Worm (Caenorhabditis elegans) whole organism, young adult: ENCODE data around the gene K03B8.14.

ENCODE experiments used
- B0019.2 ChIP-seq: fragments of 200-800 bp; sonication (Bioruptor generic); conservative IDR thresholded peaks from 2 replicates; pipeline ENCODE4 v1.3.6; 2022; ENCODE audit warnings: missing genetic modification reagents, missing genetic modification characterization, missing compliant biosample characterization
- B0261.1 ChIP-seq: sonication (generic microtip); optimal IDR thresholded peaks from 2 replicates; lab custom pipeline; 2016; ENCODE audit warnings: mild to moderate bottlenecking, missing genetic modification characterization, moderate library complexity, missing compliant biosample characterization
- F33H1.4 ChIP-seq: fragments of 200-800 bp; sonication (Bioruptor generic); IDR thresholded peaks from 2 replicates; pipeline ENCODE4 v1.3.6; 2022; ENCODE audit warnings: missing genetic modification reagents, missing genetic modification characterization, missing compliant biosample characterization
- F49E8.2 ChIP-seq: sonication (generic microtip); optimal IDR thresholded peaks from 3 replicates; lab custom pipeline; 2017; ENCODE audit warnings: missing genetic modification characterization, mild to moderate bottlenecking, missing compliant biosample characterization, antibody characterized with exemption, moderate library complexity; ENCODE audit not compliant: insufficient read depth
- F57A8.1 ChIP-seq: fragments of 200-800 bp; sonication (Bioruptor generic); optimal IDR thresholded peaks from 2 replicates; lab custom pipeline; 2018; ENCODE audit warnings: mild to moderate bottlenecking, missing genetic modification characterization, moderate library complexity, missing compliant biosample characterization
- F57C9.4 ChIP-seq: sonication (generic microtip); optimal IDR thresholded peaks from 2 replicates; lab custom pipeline; 2017; ENCODE audit warnings: mild to moderate bottlenecking, missing genetic modification characterization, missing compliant biosample characterization
- Y95B8A.8 ChIP-seq: fragments of 200-800 bp; sonication (Bioruptor generic); IDR thresholded peaks from 2 replicates; pipeline ENCODE4 v1.3.6; 2022; ENCODE audit warnings: missing genetic modification reagents, missing genetic modification characterization, missing compliant biosample characterization
- ZK185.1 ChIP-seq: sonication (generic microtip); optimal IDR thresholded peaks from 2 replicates; lab custom pipeline; 2016; ENCODE audit warnings: mild to moderate bottlenecking, missing genetic modification characterization, missing compliant biosample characterization; ENCODE audit not compliant: poor library complexity, severe bottlenecking
- ama-1 ChIP-seq, 3 experiments: fragments of 150-350 bp in 1 of 3; sonication (generic microtip) in 2 of 3; optimal IDR thresholded peaks; 2 replicates each; lab custom pipeline; 2014 to 2018; ENCODE audit warnings: missing biosample characterization in 2 of 3, missing genetic modification characterization in 2 of 3, missing genetic modification reagents in 2 of 3
- athp-1 ChIP-seq: sonication (generic microtip); optimal IDR thresholded peaks from 2 replicates; lab custom pipeline; 2017; ENCODE audit warnings: mild to moderate bottlenecking, missing genetic modification characterization, missing compliant biosample characterization
- attf-5 ChIP-seq: fragments of 200-800 bp; sonication (Bioruptor generic); optimal IDR thresholded peaks from 2 replicates; lab custom pipeline; 2018; ENCODE audit warnings: mild to moderate bottlenecking, missing genetic modification characterization, missing compliant biosample characterization
- cebp-1 ChIP-seq, 2 experiments: fragments of 200-800 bp in 1 of 2; sonication (Bioruptor generic) in 1 of 2; sonication (generic microtip) in 1 of 2; IDR thresholded peaks in 1 of 2; optimal IDR thresholded peaks in 1 of 2; 2 replicates each; pipeline versions ENCODE4 v1.3.6 to Lab custom; 2017 to 2022; ENCODE audit warnings: missing compliant biosample characterization in 2 of 2, missing genetic modification characterization in 2 of 2, mild to moderate bottlenecking in 1 of 2, missing genetic modification reagents in 1 of 2, moderate library complexity in 1 of 2
- ceh-100 ChIP-seq: fragments of 200-800 bp; sonication (Bioruptor generic); IDR thresholded peaks from 2 replicates; pipeline ENCODE4 v1.3.6; 2022; ENCODE audit warnings: missing genetic modification reagents, missing genetic modification characterization, missing compliant biosample characterization
- egl-18 ChIP-seq: fragments of 200-800 bp; sonication (Bioruptor generic); IDR thresholded peaks from 2 replicates; pipeline ENCODE4 v1.3.6; 2022; ENCODE audit warnings: missing genetic modification reagents, missing genetic modification characterization, missing compliant biosample characterization
- ekl-4 ChIP-seq: fragments of 200-800 bp; sonication (Bioruptor generic); IDR thresholded peaks from 2 replicates; pipeline ENCODE4 v1.3.6; 2022; ENCODE audit warnings: missing genetic modification reagents, missing genetic modification characterization, missing compliant biosample characterization
- him-1 ChIP-seq: sonication (generic microtip); optimal IDR thresholded peaks from 2 replicates; lab custom pipeline; 2016; ENCODE audit warnings: missing genotype, missing genetic modification reagents, missing genetic modification characterization, missing compliant biosample characterization
- hmg-1.2 ChIP-seq: fragments of 200-800 bp; sonication (Bioruptor generic); IDR thresholded peaks from 2 replicates; pipeline ENCODE4 v1.3.6; 2022; ENCODE audit warnings: missing genetic modification reagents, missing genetic modification characterization, missing compliant biosample characterization
- hrde-1 ChIP-seq: sonication (generic microtip); optimal IDR thresholded peaks from 2 replicates; lab custom pipeline; 2016; ENCODE audit warnings: missing genetic modification characterization, mild to moderate bottlenecking, missing compliant biosample characterization, moderate library complexity, missing genotype, missing genetic modification reagents, borderline replicate concordance
- lag-1 ChIP-seq: fragments of 200-800 bp; sonication (Bioruptor generic); IDR thresholded peaks from 2 replicates; pipeline ENCODE4 v1.3.6; 2022; ENCODE audit warnings: missing genetic modification reagents, missing genetic modification characterization, missing compliant biosample characterization
- let-607 ChIP-seq, 2 experiments: fragments of 200-800 bp in 1 of 2; sonication (Bioruptor generic) in 1 of 2; sonication (generic microtip) in 1 of 2; optimal IDR thresholded peaks; 2 replicates each; lab custom pipeline; 2016 to 2018; ENCODE audit warnings: mild to moderate bottlenecking in 2 of 2, missing compliant biosample characterization in 2 of 2, missing genetic modification characterization in 2 of 2, moderate library complexity in 2 of 2, missing genotype in 1 of 2
- lin-26 ChIP-seq: fragments of 200-800 bp; sonication (Bioruptor generic); IDR thresholded peaks from 2 replicates; pipeline ENCODE4 v1.3.6; 2022; ENCODE audit warnings: missing genetic modification reagents, missing genetic modification characterization, missing compliant biosample characterization
- lin-40 ChIP-seq: sonication (generic microtip); optimal IDR thresholded peaks from 2 replicates; lab custom pipeline; 2016; ENCODE audit warnings: missing genetic modification characterization, mild to moderate bottlenecking, missing compliant biosample characterization, missing genotype, missing genetic modification reagents
- lsl-1 ChIP-seq: fragments of 200-800 bp; sonication (Bioruptor generic); optimal IDR thresholded peaks from 2 replicates; lab custom pipeline; 2018; ENCODE audit warnings: mild to moderate bottlenecking, missing genetic modification characterization, moderate library complexity, missing compliant biosample characterization
- madf-3 ChIP-seq: fragments of 200-800 bp; sonication (Bioruptor generic); IDR thresholded peaks from 2 replicates; pipeline ENCODE4 v1.3.6; 2022; ENCODE audit warnings: missing genetic modification reagents, missing genetic modification characterization, missing compliant biosample characterization
- madf-6 ChIP-seq: fragments of 200-800 bp; sonication (Bioruptor generic); IDR thresholded peaks from 2 replicates; pipeline ENCODE4 v1.3.6; 2022; ENCODE audit warnings: missing genetic modification reagents, missing genetic modification characterization, missing compliant biosample characterization
- nfya-1 ChIP-seq: sonication (generic microtip); optimal IDR thresholded peaks from 2 replicates; lab custom pipeline; 2017; ENCODE audit warnings: antibody characterized with exemption, missing compliant biosample characterization, missing genetic modification characterization, borderline replicate concordance; ENCODE audit not compliant: insufficient read depth
- nfyb-1 ChIP-seq: fragments of 200-800 bp; sonication (Bioruptor generic); IDR thresholded peaks from 2 replicates; pipeline ENCODE4 v1.3.6; 2022; ENCODE audit warnings: missing genetic modification reagents, missing genetic modification characterization, missing compliant biosample characterization
- nhr-179 ChIP-seq: sonication (generic microtip); optimal IDR thresholded peaks from 2 replicates; lab custom pipeline; 2016; ENCODE audit warnings: mild to moderate bottlenecking, missing genetic modification characterization, missing compliant biosample characterization
- nhr-80 ChIP-seq: sonication (generic microtip); optimal IDR thresholded peaks from 2 replicates; lab custom pipeline; 2016; ENCODE audit warnings: missing genetic modification characterization, missing compliant biosample characterization
- pbrm-1 ChIP-seq: fragments of 200-800 bp; sonication (Bioruptor generic); IDR thresholded peaks from 2 replicates; pipeline ENCODE4 v1.3.6; 2022; ENCODE audit warnings: missing genetic modification reagents, missing genetic modification characterization, missing compliant biosample characterization
- pha-4 ChIP-seq: fragments of 150-350 bp; sonication (generic microtip); optimal IDR thresholded peaks from 2 replicates; lab custom pipeline; 2014; ENCODE audit warnings: missing biosample characterization, missing genetic modification reagents, missing genetic modification characterization
- repo-1 ChIP-seq: sonication (generic microtip); optimal IDR thresholded peaks from 2 replicates; lab custom pipeline; 2017; ENCODE audit warnings: mild to moderate bottlenecking, missing genetic modification characterization, missing compliant biosample characterization
- sea-2 ChIP-seq: fragments of 200-800 bp; sonication (Bioruptor generic); IDR thresholded peaks from 2 replicates; pipeline ENCODE4 v1.3.6; 2022; ENCODE audit warnings: missing genetic modification characterization, missing compliant biosample characterization
- snpc-1.1 ChIP-seq: sonication (generic microtip); optimal IDR thresholded peaks from 2 replicates; lab custom pipeline; 2017; ENCODE audit warnings: missing genetic modification characterization, mild to moderate bottlenecking, missing compliant biosample characterization, antibody characterized with exemption, moderate library complexity, missing genotype, missing genetic modification reagents; ENCODE audit not compliant: insufficient read depth
- snpc-3.4 ChIP-seq: sonication (generic microtip); optimal IDR thresholded peaks from 2 replicates; lab custom pipeline; 2017; ENCODE audit warnings: missing genetic modification characterization, mild to moderate bottlenecking, missing compliant biosample characterization, antibody characterized with exemption, moderate library complexity, missing genotype, missing genetic modification reagents
- snpc-4 ChIP-seq, 5 experiments: fragments of 150-350 bp in 1 of 5; sonication (generic microtip) in 4 of 5; optimal IDR thresholded peaks; 2 replicates each; lab custom pipeline; 2014 to 2018; ENCODE audit warnings: missing genetic modification characterization in 5 of 5, missing biosample characterization in 3 of 5, antibody characterized with exemption in 2 of 5, mild to moderate bottlenecking in 2 of 5, missing compliant biosample characterization in 2 of 5, missing genotype in 2 of 5, moderate library complexity in 2 of 5, missing genetic modification reagents in 1 of 5
- sptf-2 ChIP-seq: fragments of 200-800 bp; sonication (Bioruptor generic); optimal IDR thresholded peaks from 2 replicates; lab custom pipeline; 2018; ENCODE audit warnings: mild to moderate bottlenecking, missing genetic modification characterization, missing compliant biosample characterization
- tbp1 ChIP-seq: fragments of 200-800 bp; sonication (Bioruptor generic); optimal IDR thresholded peaks from 2 replicates; lab custom pipeline; 2018; ENCODE audit warnings: mild to moderate bottlenecking, missing genetic modification characterization, missing compliant biosample characterization
- unc-130 ChIP-seq: sonication (generic microtip); optimal IDR thresholded peaks from 2 replicates; lab custom pipeline; 2016; ENCODE audit warnings: missing genetic modification reagents, missing genetic modification characterization, missing compliant biosample characterization
- zfh-2 ChIP-seq: fragments of 200-800 bp; sonication (Bioruptor generic); conservative IDR thresholded peaks from 2 replicates; pipeline ENCODE4 v1.3.6; 2022; ENCODE audit warnings: missing genetic modification reagents, missing genetic modification characterization, missing compliant biosample characterization
- zim-3 ChIP-seq: sonication (generic microtip); optimal IDR thresholded peaks from 2 replicates; lab custom pipeline; 2017; ENCODE audit warnings: mild to moderate bottlenecking, missing genetic modification characterization, moderate library complexity, missing compliant biosample characterization
- ztf-25 ChIP-seq: fragments of 200-800 bp; sonication (Bioruptor generic); IDR thresholded peaks from 2 replicates; pipeline ENCODE4 v1.3.6; 2022; ENCODE audit warnings: missing genetic modification reagents, missing genetic modification characterization, missing compliant biosample characterization
- ztf-28 ChIP-seq: fragments of 200-800 bp; sonication (Bioruptor generic); IDR thresholded peaks from 2 replicates; pipeline ENCODE4 v1.3.6; 2022; ENCODE audit warnings: missing genetic modification reagents, missing genetic modification characterization, missing compliant biosample characterization
- ztf-3 ChIP-seq: fragments of 200-800 bp; sonication (Bioruptor generic); optimal IDR thresholded peaks from 2 replicates; lab custom pipeline; 2018; ENCODE audit warnings: mild to moderate bottlenecking, missing genetic modification characterization, missing compliant biosample characterization

Gene K03B8.14

DNA sequence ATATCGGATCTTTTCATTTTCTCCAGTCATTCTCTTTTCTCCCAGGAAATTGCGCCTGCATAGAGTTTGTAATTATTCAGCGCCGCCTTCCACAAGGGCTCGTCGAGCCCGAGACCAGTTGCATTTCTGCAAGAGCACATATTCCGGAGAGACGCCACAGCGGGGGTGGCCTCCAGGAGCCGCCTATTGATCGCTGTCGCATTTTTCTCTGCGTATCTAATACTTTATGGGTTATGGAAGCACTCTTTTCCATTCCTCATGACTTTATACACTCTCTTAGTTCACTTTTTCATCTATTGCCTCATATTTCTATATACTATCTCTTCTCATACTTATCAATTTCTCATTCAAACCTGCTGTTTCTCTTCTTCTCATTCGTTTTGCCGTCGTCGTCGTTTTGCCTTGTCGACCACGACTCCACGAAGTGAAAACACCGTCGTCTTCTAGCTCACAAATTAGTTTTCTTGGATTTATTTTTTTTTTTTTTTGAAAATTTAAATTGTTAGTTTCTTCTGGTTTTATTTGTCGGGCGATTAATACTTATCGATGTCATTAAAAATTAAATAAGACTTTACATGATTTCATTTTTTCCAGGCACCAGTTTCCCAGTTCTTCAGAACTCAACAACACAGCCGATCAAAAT is 15.0 kb upstream of the K03B8.14 start, which contains the start of gene cnb-1 (continued):
- TF ChIP-seq pbrm-1 (GFP tag; lab: Robert Waterston, UW), result peak; percentile 48; the same call in 1 of the 2 replicates
- no peak for TF ChIP-seq pha-4 (tag; lab: Kevin White, UChicago)
- no peak for TF ChIP-seq F57C9.4 (tag; lab: Kevin White, UChicago)
- no peak for TF ChIP-seq B0019.2 (GFP tag; lab: Robert Waterston, UW)
- no peak for TF ChIP-seq let-607 (tag; optimal IDR thresholded peaks at IDR 0.05; lab: Kevin White, UChicago)
- TF ChIP-seq repo-1 (tag; lab: Kevin White, UChicago), result no peak
- TF ChIP-seq F57A8.1, result no peak
- peak; percentile 67 for TF ChIP-seq lin-40
- no peak for TF ChIP-seq sea-2 (GFP tag; lab: Robert Waterston, UW)
- no peak for TF ChIP-seq him-1
- peak; percentile 59 for TF ChIP-seq attf-5 (GFP tag; lab: Kevin White, UChicago)
- TF ChIP-seq Y95B8A.8 (GFP tag; lab: Robert Waterston, UW), result no peak
- no peak for TF ChIP-seq lag-1 (GFP tag; lab: Robert Waterston, UW)
- TF ChIP-seq snpc-4 (GFP tag; optimal IDR thresholded peaks at IDR 0.05; lab: Kevin White, UChicago), result no peak
- no peak for TF ChIP-seq snpc-4 (tag; optimal IDR thresholded peaks at IDR 0.05; lab: Kevin White, UChicago)
- TF ChIP-seq lin-26 (GFP tag; lab: Robert Waterston, UW), result no peak; the same call in 1 of the 2 replicates
- no peak for TF ChIP-seq ztf-25 (GFP tag; lab: Robert Waterston, UW)
- TF ChIP-seq madf-3 (GFP tag; lab: Robert Waterston, UW), result no peak
- 0 out of 2 replicates have a peak, but pooled peaks have one; percentile 28 for TF ChIP-seq ceh-100 (GFP tag; lab: Robert Waterston, UW)
- TF ChIP-seq egl-18 (GFP tag; lab: Robert Waterston, UW), result no peak
- TF ChIP-seq nhr-179 (tag; lab: Kevin White, UChicago), result no peak
- peak; percentile 83 for TF ChIP-seq hmg-1.2 (GFP tag; lab: Robert Waterston, UW)
- TF ChIP-seq cebp-1 (GFP tag; IDR thresholded peaks at IDR 0.05; lab: Robert Waterston, UW), result no peak
- no peak for TF ChIP-seq cebp-1 (tag; optimal IDR thresholded peaks at IDR 0.05; lab: Kevin White, UChicago)
- no peak for TF ChIP-seq ama-1 (optimal IDR thresholded peaks at IDR 0.05; lab: Kevin White, UChicago)
- TF ChIP-seq ama-1 (GFP tag; optimal IDR thresholded peaks at IDR 0.05; lab: Kevin White, UChicago), result no peak
- TF ChIP-seq nfya-1, result no peak
- no peak for TF ChIP-seq unc-130
- TF ChIP-seq F49E8.2, result no peak
- TF ChIP-seq ztf-3 (GFP tag; lab: Kevin White, UChicago), result no peak
- no peak for TF ChIP-seq zim-3 (tag; lab: Kevin White, UChicago)
- no peak for TF ChIP-seq snpc-3.4
- no peak for TF ChIP-seq F33H1.4
- peak; percentile 23 for TF ChIP-seq ZK185.1 (tag; lab: Kevin White, UChicago)
- TF ChIP-seq snpc-1.1 (tag; lab: Kevin White, UChicago), result no peak
- no peak for TF ChIP-seq ztf-28 (GFP tag; lab: Robert Waterston, UW)
- no peak for TF ChIP-seq B0261.1 (tag; lab: Kevin White, UChicago)
- TF ChIP-seq madf-6, result no peak
- no peak for TF ChIP-seq hrde-1
- TF ChIP-seq sptf-2, result no peak
- peak; percentile 27 for TF ChIP-seq nhr-80
- TF ChIP-seq ekl-4 (GFP tag; lab: Robert Waterston, UW), result no peak
- no peak for TF ChIP-seq nfyb-1 (GFP tag; lab: Robert Waterston, UW)
- no peak for TF ChIP-seq athp-1 (tag; lab: Kevin White, UChicago)
- TF ChIP-seq zfh-2 (GFP tag; lab: Robert Waterston, UW), result no peak; the same call in 1 of the 2 replicates
- TF ChIP-seq lsl-1 (GFP tag; lab: Kevin White, UChicago), result no peak
- TF ChIP-seq tbp1 (GFP tag; lab: Kevin White, UChicago), result no peak
